Worm (Caenorhabditis elegans) whole organism, young adult: ENCODE results near the gene C27A7.5.

ENCODE experiments used
- B0019.2 ChIP-seq: fragments of 200-800 bp; sonication (Bioruptor generic); conservative IDR thresholded peaks from 2 replicates; pipeline ENCODE4 v1.3.6; 2022; ENCODE audit warnings: missing genetic modification reagents, missing genetic modification characterization, missing compliant biosample characterization
- B0261.1 ChIP-seq: sonication (generic microtip); optimal IDR thresholded peaks from 2 replicates; lab custom pipeline; 2016; ENCODE audit warnings: mild to moderate bottlenecking, missing genetic modification characterization, moderate library complexity, missing compliant biosample characterization
- C06A6.2 ChIP-seq: fragments of 200-800 bp; sonication (Bioruptor generic); conservative IDR thresholded peaks from 2 replicates; pipeline ENCODE4 v1.3.6; 2022; ENCODE audit warnings: missing genetic modification characterization, missing compliant biosample characterization
- F57A8.1 ChIP-seq: fragments of 200-800 bp; sonication (Bioruptor generic); optimal IDR thresholded peaks from 2 replicates; lab custom pipeline; 2018; ENCODE audit warnings: mild to moderate bottlenecking, missing genetic modification characterization, moderate library complexity, missing compliant biosample characterization
- Y53F4B.3 ChIP-seq: fragments of 200-800 bp; sonication (Bioruptor generic); IDR thresholded peaks from 2 replicates; pipeline ENCODE4 v1.3.6; 2022; ENCODE audit warnings: missing genetic modification reagents, missing genetic modification characterization, missing compliant biosample characterization
- Y67H2A.10 ChIP-seq: fragments of 200-800 bp; sonication (Bioruptor generic); conservative IDR thresholded peaks from 2 replicates; pipeline ENCODE4 v1.3.6; 2022; ENCODE audit warnings: missing genetic modification reagents, missing genetic modification characterization, missing compliant biosample characterization
- Y79H2A.3 ChIP-seq: fragments of 200-800 bp; sonication (Bioruptor generic); conservative IDR thresholded peaks from 2 replicates; pipeline ENCODE4 v1.3.6; 2022; ENCODE audit warnings: missing genetic modification reagents, missing genetic modification characterization, missing compliant biosample characterization
- Y95B8A.8 ChIP-seq: fragments of 200-800 bp; sonication (Bioruptor generic); IDR thresholded peaks from 2 replicates; pipeline ENCODE4 v1.3.6; 2022; ENCODE audit warnings: missing genetic modification reagents, missing genetic modification characterization, missing compliant biosample characterization
- akir-1 ChIP-seq: fragments of 200-800 bp; sonication (Bioruptor generic); optimal IDR thresholded peaks from 2 replicates; lab custom pipeline; 2018; ENCODE audit warnings: mild to moderate bottlenecking, missing genetic modification characterization, moderate library complexity, missing compliant biosample characterization
- aptf-3 ChIP-seq: fragments of 200-800 bp; sonication (Bioruptor generic); IDR thresholded peaks from 2 replicates; pipeline ENCODE4 v1.3.6; 2022; ENCODE audit warnings: missing genetic modification characterization, missing compliant biosample characterization
- attf-3 ChIP-seq: fragments of 200-800 bp; sonication (Bioruptor generic); conservative IDR thresholded peaks from 2 replicates; pipeline ENCODE4 v1.3.6; 2022; ENCODE audit warnings: missing genetic modification reagents, missing genetic modification characterization, missing compliant biosample characterization
- attf-5 ChIP-seq: fragments of 200-800 bp; sonication (Bioruptor generic); optimal IDR thresholded peaks from 2 replicates; lab custom pipeline; 2018; ENCODE audit warnings: mild to moderate bottlenecking, missing genetic modification characterization, missing compliant biosample characterization
- bed-1 ChIP-seq: fragments of 200-800 bp; sonication (Bioruptor generic); IDR thresholded peaks from 2 replicates; pipeline ENCODE4 v1.3.6; 2022; ENCODE audit warnings: missing genetic modification reagents, missing genetic modification characterization, missing compliant biosample characterization
- bed-2 ChIP-seq: fragments of 200-800 bp; sonication (Bioruptor generic); IDR thresholded peaks from 2 replicates; pipeline ENCODE4 v1.3.6; 2022; ENCODE audit warnings: missing genetic modification reagents, missing genetic modification characterization, missing compliant biosample characterization
- ceh-27 ChIP-seq: fragments of 200-800 bp; sonication (Bioruptor generic); optimal IDR thresholded peaks from 2 replicates; lab custom pipeline; 2018; ENCODE audit warnings: mild to moderate bottlenecking, missing genetic modification characterization, moderate library complexity, missing compliant biosample characterization
- ceh-91 ChIP-seq: fragments of 200-800 bp; sonication (Bioruptor generic); IDR thresholded peaks from 2 replicates; pipeline ENCODE4 v1.3.6; 2022; ENCODE audit warnings: missing genetic modification reagents, missing genetic modification characterization, missing compliant biosample characterization
- chd-7 ChIP-seq: sonication (generic microtip); optimal IDR thresholded peaks from 2 replicates; lab custom pipeline; 2016; ENCODE audit warnings: mild to moderate bottlenecking, missing genetic modification characterization, moderate library complexity, missing compliant biosample characterization
- dpff-1 ChIP-seq: sonication (generic microtip); optimal IDR thresholded peaks from 2 replicates; lab custom pipeline; 2017; ENCODE audit warnings: mild to moderate bottlenecking, missing genetic modification characterization, missing compliant biosample characterization
- efl-1 ChIP-seq: fragments of 150-350 bp; optimal IDR thresholded peaks from 2 replicates; lab custom pipeline; 2014; ENCODE audit warnings: missing biosample characterization, missing genetic modification reagents, missing genetic modification characterization
- egrh-3 ChIP-seq: fragments of 200-800 bp; sonication (Bioruptor generic); IDR thresholded peaks from 2 replicates; pipeline ENCODE4 v1.3.6; 2022; ENCODE audit warnings: missing genetic modification reagents, missing genetic modification characterization, missing compliant biosample characterization
- ekl-4 ChIP-seq: fragments of 200-800 bp; sonication (Bioruptor generic); IDR thresholded peaks from 2 replicates; pipeline ENCODE4 v1.3.6; 2022; ENCODE audit warnings: missing genetic modification reagents, missing genetic modification characterization, missing compliant biosample characterization
- hlh-12 ChIP-seq: sonication (generic microtip); optimal IDR thresholded peaks from 2 replicates; lab custom pipeline; 2016; ENCODE audit warnings: missing genetic modification characterization, missing compliant biosample characterization
- hmg-20 ChIP-seq: fragments of 200-800 bp; sonication (Bioruptor generic); IDR thresholded peaks from 2 replicates; pipeline ENCODE4 v1.3.6; 2022; ENCODE audit warnings: missing genetic modification reagents, missing genetic modification characterization, missing compliant biosample characterization
- hrde-1 ChIP-seq: sonication (generic microtip); optimal IDR thresholded peaks from 2 replicates; lab custom pipeline; 2016; ENCODE audit warnings: missing genetic modification characterization, mild to moderate bottlenecking, missing compliant biosample characterization, moderate library complexity, missing genotype, missing genetic modification reagents, borderline replicate concordance
- lin-35 ChIP-seq, 3 experiments: fragments of 150-350 bp in 2 of 3; sonication (generic microtip) in 1 of 3; optimal IDR thresholded peaks; 2 replicates each; lab custom pipeline; 2014 to 2018; ENCODE audit warnings: missing biosample characterization in 3 of 3, missing genetic modification characterization in 3 of 3, missing genetic modification reagents in 3 of 3
- madf-3 ChIP-seq: fragments of 200-800 bp; sonication (Bioruptor generic); IDR thresholded peaks from 2 replicates; pipeline ENCODE4 v1.3.6; 2022; ENCODE audit warnings: missing genetic modification reagents, missing genetic modification characterization, missing compliant biosample characterization
- mcd-1 ChIP-seq: fragments of 200-800 bp; sonication (Bioruptor generic); IDR thresholded peaks from 2 replicates; pipeline ENCODE4 v1.3.6; 2022; ENCODE audit warnings: missing genetic modification reagents, missing genetic modification characterization, missing compliant biosample characterization
- mes-4 ChIP-seq: sonication (generic microtip); optimal IDR thresholded peaks from 2 replicates; lab custom pipeline; 2016; ENCODE audit warnings: missing genotype, missing genetic modification characterization, missing compliant biosample characterization
- nfya-1 ChIP-seq: sonication (generic microtip); optimal IDR thresholded peaks from 2 replicates; lab custom pipeline; 2017; ENCODE audit warnings: antibody characterized with exemption, missing compliant biosample characterization, missing genetic modification characterization, borderline replicate concordance; ENCODE audit not compliant: insufficient read depth
- nhr-179 ChIP-seq: sonication (generic microtip); optimal IDR thresholded peaks from 2 replicates; lab custom pipeline; 2016; ENCODE audit warnings: mild to moderate bottlenecking, missing genetic modification characterization, missing compliant biosample characterization
- nhr-90 ChIP-seq: sonication (generic microtip); optimal IDR thresholded peaks from 2 replicates; lab custom pipeline; 2016; ENCODE audit warnings: missing genotype, mild to moderate bottlenecking, missing genetic modification characterization, missing compliant biosample characterization
- pbrm-1 ChIP-seq: fragments of 200-800 bp; sonication (Bioruptor generic); IDR thresholded peaks from 2 replicates; pipeline ENCODE4 v1.3.6; 2022; ENCODE audit warnings: missing genetic modification reagents, missing genetic modification characterization, missing compliant biosample characterization
- pha-4 ChIP-seq: fragments of 150-350 bp; sonication (generic microtip); optimal IDR thresholded peaks from 2 replicates; lab custom pipeline; 2014; ENCODE audit warnings: missing biosample characterization, missing genetic modification reagents, missing genetic modification characterization
- rec-8 ChIP-seq, 2 experiments: sonication (generic microtip); optimal IDR thresholded peaks; 2 replicates each; lab custom pipeline; 2016; ENCODE audit warnings: mild to moderate bottlenecking in 2 of 2, missing genetic modification characterization in 2 of 2, missing genetic modification reagents in 2 of 2, missing genotype in 2 of 2, missing biosample characterization in 1 of 2, missing compliant biosample characterization in 1 of 2, moderate library complexity in 1 of 2
- rpc-1 ChIP-seq, 2 experiments: fragments of 150-350 bp in 1 of 2; sonication (generic microtip) in 1 of 2; optimal IDR thresholded peaks; 2 replicates each; lab custom pipeline; 2014 to 2018; ENCODE audit warnings: missing biosample characterization in 1 of 2, missing genetic modification characterization in 1 of 2, missing genetic modification reagents in 1 of 2, missing genotype in 1 of 2
- sea-2 ChIP-seq: fragments of 200-800 bp; sonication (Bioruptor generic); IDR thresholded peaks from 2 replicates; pipeline ENCODE4 v1.3.6; 2022; ENCODE audit warnings: missing genetic modification characterization, missing compliant biosample characterization
- snpc-1.1 ChIP-seq: sonication (generic microtip); optimal IDR thresholded peaks from 2 replicates; lab custom pipeline; 2017; ENCODE audit warnings: missing genetic modification characterization, mild to moderate bottlenecking, missing compliant biosample characterization, antibody characterized with exemption, moderate library complexity, missing genotype, missing genetic modification reagents; ENCODE audit not compliant: insufficient read depth
- somi-1 ChIP-seq: fragments of 200-800 bp; sonication (Bioruptor generic); optimal IDR thresholded peaks from 2 replicates; lab custom pipeline; 2018; ENCODE audit warnings: mild to moderate bottlenecking, missing genetic modification characterization, missing compliant biosample characterization
- tbp1 ChIP-seq: fragments of 200-800 bp; sonication (Bioruptor generic); optimal IDR thresholded peaks from 2 replicates; lab custom pipeline; 2018; ENCODE audit warnings: mild to moderate bottlenecking, missing genetic modification characterization, missing compliant biosample characterization
- unc-130 ChIP-seq: sonication (generic microtip); optimal IDR thresholded peaks from 2 replicates; lab custom pipeline; 2016; ENCODE audit warnings: missing genetic modification reagents, missing genetic modification characterization, missing compliant biosample characterization
- xnd-1 ChIP-seq: sonication (generic microtip); optimal IDR thresholded peaks from 2 replicates; lab custom pipeline; 2016; ENCODE audit warnings: missing genotype, missing genetic modification reagents, missing genetic modification characterization, missing compliant biosample characterization
- ztf-22 ChIP-seq: fragments of 200-800 bp; sonication (Bioruptor generic); optimal IDR thresholded peaks from 2 replicates; lab custom pipeline; 2018; ENCODE audit warnings: mild to moderate bottlenecking, missing genetic modification characterization, moderate library complexity, missing compliant biosample characterization
- ztf-25 ChIP-seq: fragments of 200-800 bp; sonication (Bioruptor generic); IDR thresholded peaks from 2 replicates; pipeline ENCODE4 v1.3.6; 2022; ENCODE audit warnings: missing genetic modification reagents, missing genetic modification characterization, missing compliant biosample characterization
- ztf-26 ChIP-seq: sonication (generic microtip); optimal IDR thresholded peaks from 2 replicates; lab custom pipeline; 2017; ENCODE audit warnings: missing genetic modification characterization, missing compliant biosample characterization
- ztf-28 ChIP-seq: fragments of 200-800 bp; sonication (Bioruptor generic); IDR thresholded peaks from 2 replicates; pipeline ENCODE4 v1.3.6; 2022; ENCODE audit warnings: missing genetic modification reagents, missing genetic modification characterization, missing compliant biosample characterization

The C27A7.5 gene

DNA sequence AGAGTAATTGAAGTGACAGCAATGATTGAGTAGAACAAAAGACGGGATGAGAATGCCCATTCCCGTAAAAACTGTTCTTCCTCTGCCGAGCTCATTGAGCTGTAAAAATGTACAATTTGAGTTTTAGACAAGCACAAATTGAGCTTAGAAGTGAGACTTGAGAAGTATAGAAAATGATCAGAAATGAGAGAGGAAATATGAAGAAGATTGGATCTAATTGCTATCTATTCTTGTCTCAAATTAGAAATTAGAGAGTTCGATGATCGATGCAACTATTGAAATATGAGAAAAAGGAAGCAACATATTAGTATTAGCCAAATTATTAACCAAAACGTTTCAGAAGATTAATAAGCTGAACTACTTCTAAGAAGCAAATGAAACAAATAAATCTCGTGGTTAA lies 8.0 kb upstream of the C27A7.5 start, which contains the start of gene ZK863.1:
Gene ZK863.1 (minus strand): TSS at position 101 of the 400 bp plus-strand sequence.
- TF ChIP-seq lin-35 (GFP tag; optimal IDR thresholded peaks at IDR 0.05; lab: Kevin White, UChicago) (no peak), Y79H2A.3 (GFP tag; lab: Robert Waterston, UW) (no peak), attf-5 (no peak), mcd-1 (GFP tag; lab: Robert Waterston, UW) (no peak), C06A6.2 (no peak), efl-1 (GFP tag; lab: Kevin White, UChicago) (no peak), mes-4 (no peak), Y95B8A.8 (GFP tag; lab: Robert Waterston, UW) (no peak), sea-2 (GFP tag; lab: Robert Waterston, UW) (no peak), tbp1 (GFP tag; lab: Kevin White, UChicago) (no peak), attf-3 (GFP tag; lab: Robert Waterston, UW) (no peak), akir-1 (GFP tag; lab: Kevin White, UChicago) (no peak), chd-7 (no peak), dpff-1 (no peak)
- TF ChIP-seq, all 124 proteins: peak for 0

DNA sequence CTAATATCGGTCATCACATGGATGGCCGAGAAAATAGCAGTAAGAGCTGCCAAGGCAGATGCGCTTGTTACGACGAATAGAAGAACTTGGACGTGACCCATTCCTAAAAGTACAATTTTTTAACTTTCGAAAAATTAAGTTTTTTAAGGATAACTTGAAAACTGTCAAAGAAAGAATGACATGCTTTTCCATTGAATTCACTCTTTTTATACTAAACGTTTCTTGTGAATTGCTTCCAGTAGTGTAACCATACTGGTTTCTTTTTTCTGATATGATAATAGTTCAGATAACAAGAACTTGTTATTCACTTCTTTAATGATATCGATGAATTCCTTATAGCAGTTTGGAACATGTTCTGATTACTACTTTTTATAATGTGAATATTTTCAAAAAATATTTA lies 5.5 kb upstream of the C27A7.5 start, which contains the start of gene col-37:
Gene col-37 (minus strand): TSS at position 101 of the 400 bp plus-strand sequence.
- no peak for TF ChIP-seq sea-2 (GFP tag; lab: Robert Waterston, UW)
- TF ChIP-seq chd-7 = no peak
- TF ChIP-seq aptf-3 (GFP tag; lab: Robert Waterston, UW) = no peak
- TF ChIP-seq bed-1 = no peak
- TF ChIP-seq Y67H2A.10 = no peak
- TF ChIP-seq hlh-12 (tag; lab: Kevin White, UChicago) = no peak
- TF ChIP-seq Y53F4B.3 (GFP tag; lab: Robert Waterston, UW) = no peak
- TF ChIP-seq attf-5 = no peak
- no peak for TF ChIP-seq ceh-27 (GFP tag; lab: Kevin White, UChicago)
- TF ChIP-seq F57A8.1 = no peak
- no peak for TF ChIP-seq xnd-1 (tag; lab: Kevin White, UChicago)
- TF ChIP-seq, all 124 proteins: peak for 0

DNA sequence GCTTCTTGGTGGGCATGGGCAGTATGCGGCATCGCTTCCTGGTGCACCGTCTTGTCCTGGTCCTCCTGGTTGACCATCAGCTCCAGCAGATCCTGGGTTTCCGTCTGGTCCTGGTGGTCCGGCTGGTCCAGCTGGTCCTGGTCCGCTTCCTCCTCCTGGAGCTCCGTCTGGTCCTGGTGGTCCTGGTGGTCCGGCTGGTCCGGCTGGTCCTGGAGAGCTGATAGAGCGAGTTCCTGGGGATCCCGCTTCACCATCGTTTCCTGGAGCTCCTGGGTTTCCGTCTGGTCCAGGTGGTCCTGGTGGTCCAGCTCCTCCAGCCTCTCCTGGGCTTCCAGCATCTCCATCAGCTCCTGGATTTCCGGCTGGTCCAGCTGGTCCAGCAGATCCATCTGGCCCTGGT lies 4.9 kb upstream of the C27A7.5 start:
- TF ChIP-seq pbrm-1 (GFP tag; lab: Robert Waterston, UW) = no peak
- no peak for TF ChIP-seq bed-1
- TF ChIP-seq bed-2 = no peak
- TF ChIP-seq egrh-3 (GFP tag; lab: Robert Waterston, UW) = peak; percentile 96
- no peak for TF ChIP-seq rpc-1 (optimal IDR thresholded peaks at IDR 0.05; lab: Kevin White, UChicago)
- TF ChIP-seq rpc-1 (tag; optimal IDR thresholded peaks at IDR 0.05; lab: Kevin White, UChicago) = no peak
- no peak for TF ChIP-seq hmg-20 (GFP tag; lab: Robert Waterston, UW)
- no peak for TF ChIP-seq unc-130 (GFP tag; lab: Kevin White, UChicago)
- TF ChIP-seq aptf-3 (GFP tag; lab: Robert Waterston, UW) = 0 out of 2 replicates have a peak, but pooled peaks have one; percentile 66
- no peak for TF ChIP-seq somi-1
- no peak for TF ChIP-seq B0019.2
- TF ChIP-seq ztf-22 (GFP tag; lab: Kevin White, UChicago) = no peak
- TF ChIP-seq, all 124 proteins: peak for 2

DNA sequence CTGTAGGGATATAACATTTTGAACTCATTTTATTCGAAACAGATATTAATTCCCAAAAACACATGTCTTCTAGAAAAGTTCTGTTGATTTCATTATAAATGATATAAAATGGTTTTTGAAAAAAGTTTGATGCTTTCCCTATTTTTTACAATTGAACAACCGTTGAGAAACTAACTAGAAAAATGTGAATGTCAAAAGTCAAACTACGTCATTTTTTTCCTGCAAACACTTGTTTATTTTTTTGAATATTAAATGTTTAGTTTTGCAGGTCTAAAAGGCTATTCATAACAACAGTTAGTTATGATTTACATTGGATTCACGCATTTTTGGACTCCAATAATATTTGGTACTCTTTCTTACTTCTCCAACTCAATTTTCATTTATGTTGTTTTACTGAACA lies 786 bp upstream of the C27A7.5 start, which contains the start of gene srj-4:
Gene srj-4 (plus strand): TSS at position 301 of the 400 bp plus-strand sequence.
- TF ChIP-seq ztf-26 (tag; lab: Kevin White, UChicago) (no peak), hrde-1 (tag; lab: Kevin White, UChicago) (no peak), rec-8 (tag; optimal IDR thresholded peaks at IDR 0.05; lab: Kevin White, UChicago) (no peak), madf-3 (GFP tag; lab: Robert Waterston, UW) (no peak), ceh-91 (GFP tag; lab: Robert Waterston, UW) (no peak), nhr-90 (tag; lab: Kevin White, UChicago) (no peak), ekl-4 (GFP tag; lab: Robert Waterston, UW) (no peak), nfya-1 (tag; lab: Kevin White, UChicago) (no peak), pha-4 (no peak), snpc-1.1 (no peak), ztf-25 (GFP tag; lab: Robert Waterston, UW) (no peak), ceh-27 (GFP tag; lab: Kevin White, UChicago) (no peak), B0261.1 (tag; lab: Kevin White, UChicago) (no peak), dpff-1 (no peak), nhr-179 (tag; lab: Kevin White, UChicago) (no peak), ztf-28 (GFP tag; lab: Robert Waterston, UW) (no peak)
